Fruit fly (Drosophila melanogaster) whole organism, pupa: Measurements from ENCODE around the gene Ir7e.

Experiments
- CG10348 ChIP-seq: fragments of 200-800 bp; sonication (Bioruptor generic); IDR thresholded peaks from 2 replicates; pipeline ENCODE4 v1.3.6; 2022; ENCODE audit warnings: missing biosample characterization, missing genetic modification characterization
- CG13204 ChIP-seq: fragments of 200-800 bp; sonication (Bioruptor generic); optimal IDR thresholded peaks from 2 replicates; lab custom pipeline; 2018; ENCODE audit warnings: missing biosample characterization, mild to moderate bottlenecking, missing genetic modification characterization, moderate library complexity
- CG32121 ChIP-seq: fragments of 200-800 bp; sonication (Bioruptor generic); IDR thresholded peaks from 2 replicates; pipeline ENCODE4 v1.3.6; 2022; ENCODE audit warnings: missing biosample characterization, missing genetic modification characterization
- CG34367 ChIP-seq: fragments of 200-800 bp; sonication (Bioruptor generic); optimal IDR thresholded peaks from 2 replicates; lab custom pipeline; 2018; ENCODE audit warnings: missing biosample characterization, mild to moderate bottlenecking, missing genetic modification characterization
- CG8159 ChIP-seq: fragments of 200-800 bp; sonication (Bioruptor generic); optimal IDR thresholded peaks from 3 replicates; lab custom pipeline; 2018; ENCODE audit warnings: missing biosample characterization, mild to moderate bottlenecking, missing genetic modification characterization, moderate library complexity
- CG9948 ChIP-seq: fragments of 200-800 bp; sonication (Bioruptor generic); optimal IDR thresholded peaks from 2 replicates; lab custom pipeline; 2018; ENCODE audit warnings: missing biosample characterization, mild to moderate bottlenecking, missing genetic modification characterization, moderate library complexity
- EcR ChIP-seq: fragments of 200-800 bp; sonication (Bioruptor generic); optimal IDR thresholded peaks from 3 replicates; lab custom pipeline; 2019; ENCODE audit warnings: missing biosample characterization, missing genetic modification characterization, mild to moderate bottlenecking, moderate library complexity, missing genetic modification reagents
- Snoo ChIP-seq: fragments of 200-800 bp; sonication (Bioruptor generic); optimal IDR thresholded peaks from 3 replicates; lab custom pipeline; 2017; ENCODE audit warnings: missing biosample characterization, mild to moderate bottlenecking, missing genetic modification characterization, inconsistent platforms
- fd96Ca ChIP-seq: fragments of 200-800 bp; sonication (Bioruptor generic); IDR thresholded peaks from 3 replicates; pipeline ENCODE4 v1.3.6; 2022; ENCODE audit warnings: missing biosample characterization, missing genetic modification characterization
- gl ChIP-seq: fragments of 200-800 bp; sonication (Bioruptor generic); optimal IDR thresholded peaks from 2 replicates; lab custom pipeline; 2018; ENCODE audit warnings: missing biosample characterization, mild to moderate bottlenecking, missing genetic modification characterization

- TF ChIP-seq CG10348 (GFP tag; lab: Robert Waterston, UW) (no peak), fd96Ca (GFP tag; lab: Robert Waterston, UW) (no peak), gl (tag; lab: Kevin White, UChicago) (no peak), CG9948 (tag; lab: Kevin White, UChicago) (peak; percentile 56), Snoo (tag; lab: Kevin White, UChicago) (peak; percentile 44), EcR (no peak), CG32121 (GFP tag; lab: Robert Waterston, UW) (no peak), CG13204 (GFP tag; lab: Kevin White, UChicago) (no peak), CG8159 (tag; lab: Kevin White, UChicago) (peak; percentile 58), CG34367 (tag; lab: Kevin White, UChicago) (peak; percentile 33)
These were observed 11.0 kb upstream of the Ir7e start for dm6 chrX:7892539-7892899.
